Worm (Caenorhabditis elegans): ENCODE measurements around the gene ula-1.

ce11 chrIII:4934896-4935628 lies 14.9 kb upstream of the ula-1 start, which contains the start of gene mrps-18C:
- no peak for TF ChIP-seq dmd-8 (GFP tag; IDR thresholded peaks at IDR 0.05)
- no peak for TF ChIP-seq lin-1 (GFP tag; IDR thresholded peaks at IDR 0.05)
- no peak for TF ChIP-seq nhr-237 (tag; optimal IDR thresholded peaks at IDR 0.05)
- no peak for TF ChIP-seq mxl-3 (GFP tag; optimal IDR thresholded peaks at IDR 0.05)
- TF ChIP-seq ctbp-1 (GFP tag; IDR thresholded peaks at IDR 0.05): no peak
- TF ChIP-seq pha-4 (GFP tag; IDR thresholded peaks at IDR 0.05): no peak
- no peak for TF ChIP-seq pha-4 (tag; optimal IDR thresholded peaks at IDR 0.05)
- TF ChIP-seq egl-27 (tag; optimal IDR thresholded peaks at IDR 0.05): no peak
- TF ChIP-seq lin-29 (GFP tag; IDR thresholded peaks at IDR 0.05): no peak
- TF ChIP-seq snpc-4 (tag; optimal IDR thresholded peaks at IDR 0.05): no peak
- no peak for TF ChIP-seq cey-2 (tag; optimal IDR thresholded peaks at IDR 0.05; ENCODE audit: borderline replicate concordance, insufficient read depth)
- TF ChIP-seq unc-62 (GFP tag; optimal IDR thresholded peaks at IDR 0.05 in 1 of 2): peak in 1 of 2 experiments; percentile 28
- no peak for TF ChIP-seq unc-62 (tag; optimal IDR thresholded peaks at IDR 0.05)
- no peak for TF ChIP-seq snpc-1.2 (GFP tag; IDR thresholded peaks at IDR 0.05)
- no peak for TF ChIP-seq mep-1 (tag; optimal IDR thresholded peaks at IDR 0.05)
- no peak for TF ChIP-seq nhr-76 (tag; optimal IDR thresholded peaks at IDR 0.05)
